Fruit fly (Drosophila melanogaster) whole organism, pupa: ENCODE data around the gene Rev1.

Experiments
- CG10348 ChIP-seq: fragments of 200-800 bp; sonication (Bioruptor generic); IDR thresholded peaks from 2 replicates; pipeline ENCODE4 v1.3.6; 2022; ENCODE audit warnings: missing biosample characterization, missing genetic modification characterization
- CG12605 ChIP-seq: fragments of 200-800 bp; sonication (Bioruptor generic); IDR thresholded peaks from 2 replicates; pipeline ENCODE4 v1.3.6; 2022; ENCODE audit warnings: missing biosample characterization, missing genetic modification characterization
- EcR ChIP-seq: fragments of 200-800 bp; sonication (Bioruptor generic); optimal IDR thresholded peaks from 3 replicates; lab custom pipeline; 2019; ENCODE audit warnings: missing biosample characterization, missing genetic modification characterization, mild to moderate bottlenecking, moderate library complexity, missing genetic modification reagents
- fd96Ca ChIP-seq: fragments of 200-800 bp; sonication (Bioruptor generic); IDR thresholded peaks from 3 replicates; pipeline ENCODE4 v1.3.6; 2022; ENCODE audit warnings: missing biosample characterization, missing genetic modification characterization
- rn ChIP-seq: fragments of 200-800 bp; sonication (Bioruptor generic); IDR thresholded peaks from 2 replicates; pipeline ENCODE4 v1.3.6; 2022; ENCODE audit warnings: missing biosample characterization, missing genetic modification characterization

DNA sequence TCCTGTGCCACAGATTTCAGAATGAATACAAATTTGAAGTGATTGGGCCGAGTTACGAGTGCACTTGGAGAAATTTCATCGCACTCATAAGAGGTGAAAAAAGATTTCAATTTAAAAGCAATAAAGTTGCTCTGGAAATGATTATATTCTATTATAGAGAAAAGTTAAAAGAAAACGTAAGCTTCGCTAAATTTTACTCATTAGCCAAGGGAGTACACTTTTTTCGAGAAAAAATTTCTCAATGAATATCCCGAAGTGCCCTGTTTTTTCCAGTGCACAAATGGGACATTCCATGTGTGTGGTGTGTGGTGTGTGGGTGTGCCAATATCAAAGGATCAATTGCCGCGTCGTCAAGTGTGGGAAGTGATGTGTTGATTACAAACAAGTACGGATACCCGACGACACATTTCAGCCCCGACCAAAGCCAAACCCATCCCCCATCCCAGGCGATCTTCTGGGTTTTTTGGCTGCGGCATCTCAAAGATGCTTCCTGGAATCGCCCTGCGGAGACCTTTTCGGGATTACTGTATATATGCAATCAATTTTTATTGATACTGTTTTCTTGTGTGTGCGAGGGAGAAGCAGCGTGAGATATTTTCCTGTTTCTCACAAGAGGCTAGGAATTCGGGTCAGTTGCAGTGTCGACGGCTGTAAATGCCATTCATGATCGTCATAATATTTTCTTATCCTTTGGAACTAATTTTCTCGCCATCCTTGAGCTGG is 40.4 kb upstream of the Rev1 start:
- TF ChIP-seq CG12605 (no peak), EcR (no peak), rn (no peak), fd96Ca (no peak), CG10348 (GFP tag; lab: Robert Waterston, UW) (no peak)
